Worm (Caenorhabditis elegans): Measurements from ENCODE around the gene F09E5.7.

- no peak for TF ChIP-seq T07F8.4 (tag; optimal IDR thresholded peaks at IDR 0.05)
- TF ChIP-seq lin-35 (GFP tag; optimal IDR thresholded peaks at IDR 0.05): no peak
- no peak for TF ChIP-seq F33H1.4 (GFP tag; IDR thresholded peaks at IDR 0.05)
- TF ChIP-seq ccch-3 (GFP tag; optimal IDR thresholded peaks at IDR 0.05): no peak
Measured at ce11 chrII:5387217-5387616, 35.3 kb downstream of the F09E5.7 start, which contains the start of gene ccpp-6.
